Fruit fly (Drosophila melanogaster): ENCODE measurements around the gene Cyp12c1.

The Cyp12c1 gene

dm6 chr3L:18672986-18673633 lies 13.0 kb downstream of the Cyp12c1 start, which contains the start of gene Capr (continued):
- 0 out of 2 replicates have a peak, but pooled peaks have one; percentile 32 for TF ChIP-seq CG1024 (GFP tag; IDR thresholded peaks at IDR 0.05)
- no peak for TF ChIP-seq odd (GFP tag; optimal IDR thresholded peaks at IDR 0.05)
- TF ChIP-seq CG2202 (tag; optimal IDR thresholded peaks at IDR 0.05) = peak; percentile 3
- TF ChIP-seq HLH4C (GFP tag; IDR thresholded peaks at IDR 0.05; ENCODE audit: partially characterized antibody) = peak; percentile 100
- no peak for TF ChIP-seq wor (GFP tag; IDR thresholded peaks at IDR 0.05)
- TF ChIP-seq Aef1 (GFP tag; IDR thresholded peaks at IDR 0.05) = 0 out of 3 replicates have a peak, but pooled peaks have one; percentile 14
- peak; percentile 2 for TF ChIP-seq CG13424 (tag; optimal IDR thresholded peaks at IDR 0.05)
- no peak for TF ChIP-seq Mrtf (GFP tag; IDR thresholded peaks at IDR 0.05)
- peak; percentile 14 for TF ChIP-seq NfI (GFP tag; optimal IDR thresholded peaks at IDR 0.05)
- TF ChIP-seq Trl (optimal IDR thresholded peaks at IDR 0.05) = no peak
- TF ChIP-seq Trl (GFP tag; optimal IDR thresholded peaks at IDR 0.05) = peak; percentile 39
- TF ChIP-seq CG9932 (GFP tag; IDR thresholded peaks at IDR 0.05) = peak; percentile 84
- peak; percentile 58 for TF ChIP-seq CG17829 (tag; optimal IDR thresholded peaks at IDR 0.05)
- TF ChIP-seq CG18262 (tag; optimal IDR thresholded peaks at IDR 0.05) = peak; percentile 35
- no peak for TF ChIP-seq Abd-B (GFP tag; optimal IDR thresholded peaks at IDR 0.05)
- TF ChIP-seq CG5245 (GFP tag; optimal IDR thresholded peaks at IDR 0.05) = peak; percentile 5
- no peak for TF ChIP-seq pita (GFP tag; optimal IDR thresholded peaks at IDR 0.05)
- no peak for TF ChIP-seq Asciz (GFP tag; optimal IDR thresholded peaks at IDR 0.05)
- TF ChIP-seq CG8281 (tag; optimal IDR thresholded peaks at IDR 0.05) = no peak
- peak; percentile 8 for TF ChIP-seq eyg (GFP tag; optimal IDR thresholded peaks at IDR 0.05)
- TF ChIP-seq Dp (GFP tag; optimal IDR thresholded peaks at IDR 0.05) = peak; percentile 78
- TF ChIP-seq CG13123 (GFP tag; optimal IDR thresholded peaks at IDR 0.05) = no peak
- peak; percentile 54; the same call in 1 of the 3 replicates for TF ChIP-seq CG34422 (GFP tag; IDR thresholded peaks at IDR 0.05)
- no peak for TF ChIP-seq CG12769 (tag; optimal IDR thresholded peaks at IDR 0.05)
- 0 out of 3 replicates have a peak, but pooled peaks have one; percentile 7 for TF ChIP-seq Optix (GFP tag; IDR thresholded peaks at IDR 0.05)
- peak; percentile 21 for TF ChIP-seq tin (GFP tag; optimal IDR thresholded peaks at IDR 0.05)
- TF ChIP-seq CG13775 (GFP tag; optimal IDR thresholded peaks at IDR 0.05) = peak; percentile 3
- TF ChIP-seq ftz-f1 (GFP tag; optimal IDR thresholded peaks at IDR 0.05) = peak; percentile 25
- TF ChIP-seq Hey (tag; optimal IDR thresholded peaks at IDR 0.05) = no peak
- TF ChIP-seq CG14965 (GFP tag; optimal IDR thresholded peaks at IDR 0.05; ENCODE audit: borderline replicate concordance) = no peak
- TF ChIP-seq CTCF (GFP tag; optimal IDR thresholded peaks at IDR 0.05) = peak; percentile 44
- no peak for TF ChIP-seq sr (GFP tag; IDR thresholded peaks at IDR 0.05)
- peak; percentile 29 for TF ChIP-seq CG7786 (GFP tag; optimal IDR thresholded peaks at IDR 0.05)
- TF ChIP-seq Meics (GFP tag; optimal IDR thresholded peaks at IDR 0.05) = peak; percentile 17
- no peak for TF ChIP-seq CG32767 (GFP tag; IDR thresholded peaks at IDR 0.05)
- TF ChIP-seq shn (GFP tag; optimal IDR thresholded peaks at IDR 0.05) = peak; percentile 17
- peak; percentile 82 for TF ChIP-seq MESR4 (GFP tag; optimal IDR thresholded peaks at IDR 0.05)
- peak; percentile 37 for TF ChIP-seq CG4617 (GFP tag; optimal IDR thresholded peaks at IDR 0.05; ENCODE audit: borderline replicate concordance)
- TF ChIP-seq dpn (GFP tag; optimal IDR thresholded peaks at IDR 0.05) = peak in 1 of 2 experiments; percentile 23
- 0 out of 3 replicates have a peak, but pooled peaks have one; percentile 18 for TF ChIP-seq CG17361 (GFP tag; IDR thresholded peaks at IDR 0.05)
- no peak for TF ChIP-seq repo (GFP tag; optimal IDR thresholded peaks at IDR 0.05)
- TF ChIP-seq Lpt (GFP tag; optimal IDR thresholded peaks at IDR 0.05) = no peak
- no peak for TF ChIP-seq danr (GFP tag; IDR thresholded peaks at IDR 0.05)
- no peak for TF ChIP-seq Gsc (GFP tag; IDR thresholded peaks at IDR 0.05)
- no peak for TF ChIP-seq Hand (GFP tag; optimal IDR thresholded peaks at IDR 0.05)
- TF ChIP-seq CG9609 (GFP tag; optimal IDR thresholded peaks at IDR 0.05) = no peak
- TF ChIP-seq Oli (tag; optimal IDR thresholded peaks at IDR 0.05) = no peak
- no peak for TF ChIP-seq maf-S (GFP tag; optimal IDR thresholded peaks at IDR 0.05)
- TF ChIP-seq YL-1 (GFP tag; optimal IDR thresholded peaks at IDR 0.05) = peak; percentile 16
- TF ChIP-seq CG4820 (GFP tag; optimal IDR thresholded peaks at IDR 0.05) = peak; percentile 15
- TF ChIP-seq CG12391 (tag; optimal IDR thresholded peaks at IDR 0.05) = peak; percentile 37

Data from whole organism, embryonic.